Fruit fly (Drosophila melanogaster) whole organism: ENCODE results near the gene TotM.

Source experiments
- CG8478 ChIP-seq: fragments of >200 bp; optimal IDR thresholded peaks from 2 replicates; lab custom pipeline; 2018; ENCODE audit warnings: inconsistent platforms
- Dll ChIP-seq: fragments of >200 bp; optimal IDR thresholded peaks from 2 replicates; lab custom pipeline; 2017
- pan ChIP-seq: fragments of >200 bp; optimal IDR thresholded peaks from 2 replicates; lab custom pipeline; 2017
- psq ChIP-seq: fragments of >200 bp; optimal IDR thresholded peaks from 2 replicates; lab custom pipeline; 2017
- usp ChIP-seq: fragments of >200 bp; optimal IDR thresholded peaks from 2 replicates; lab custom pipeline; 2017; ENCODE audit warnings: missing biosample characterization, missing genetic modification characterization, mixed read lengths

DNA sequence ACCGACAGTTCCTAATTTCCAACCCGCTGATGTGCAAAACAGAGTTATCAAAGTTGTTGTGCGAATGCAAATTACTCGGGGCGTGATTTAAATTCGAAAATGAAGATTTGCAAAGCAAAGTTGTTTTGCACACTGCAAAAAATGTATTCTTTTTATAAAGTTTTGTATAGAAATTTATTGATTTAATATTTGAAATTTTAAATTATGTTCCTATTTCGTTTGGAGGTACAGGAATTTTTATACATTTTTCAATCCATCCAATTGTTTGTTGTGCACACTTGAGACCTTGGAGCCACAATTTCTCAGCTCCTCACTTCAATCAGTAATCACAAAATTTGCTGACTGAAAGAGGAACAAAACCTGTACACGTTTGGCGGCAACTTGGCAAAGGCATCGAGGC lies 45.3 kb downstream of the TotM start:
- TF ChIP-seq pan (lab: Kevin White, UChicago) (no peak), usp (GFP tag; lab: Kevin White, UChicago) (no peak), CG8478 (lab: Kevin White, UChicago) (no peak), psq (lab: Kevin White, UChicago) (no peak), Dll (lab: Kevin White, UChicago) (no peak)
